Worm (Caenorhabditis elegans) whole organism, L4/young adult: ENCODE measurements around the gene Y57A10A.13.

ENCODE experiments used
- W03F9.2 ChIP-seq: fragments of 150-350 bp; optimal IDR thresholded peaks from 2 replicates; lab custom pipeline; 2014; ENCODE audit warnings: missing biosample characterization, missing genetic modification characterization
- dao-5 ChIP-seq: sonication (generic microtip); optimal IDR thresholded peaks from 2 replicates; lab custom pipeline; 2016; ENCODE audit warnings: missing genotype, missing genetic modification characterization, moderate library complexity, missing compliant biosample characterization
- him-1 ChIP-seq: sonication (generic microtip); optimal IDR thresholded peaks from 2 replicates; lab custom pipeline; 2016; ENCODE audit warnings: missing genotype, missing genetic modification reagents, missing genetic modification characterization, missing compliant biosample characterization

DNA sequence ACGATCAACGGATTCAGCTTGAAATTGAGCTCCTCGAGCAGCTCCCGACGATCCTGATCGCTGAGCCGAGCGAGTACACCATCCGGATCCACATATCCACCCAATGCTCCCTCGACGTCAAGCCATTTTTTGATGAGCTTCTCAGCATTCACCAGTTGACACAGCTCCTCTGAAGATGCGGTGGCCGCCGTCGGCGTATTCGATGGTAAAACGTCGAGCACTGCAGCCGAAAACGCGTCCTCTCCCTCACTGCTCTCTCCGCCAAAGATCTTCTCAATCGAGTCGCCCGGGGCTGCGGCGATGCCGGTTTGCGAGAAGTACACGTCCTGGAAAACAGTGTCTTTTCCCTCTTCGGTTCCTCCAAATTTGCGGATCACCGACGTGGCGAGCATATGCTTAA is 29.9 kb upstream of the Y57A10A.13 start:
- no peak for TF ChIP-seq him-1 (tag; lab: Kevin White, UChicago)
- no peak for TF ChIP-seq W03F9.2 (tag; lab: Kevin White, UChicago)
- TF ChIP-seq dao-5 (tag; lab: Kevin White, UChicago) = no peak
